Fruit fly (Drosophila melanogaster): ENCODE measurements around the gene CG14160.

The CG14160 gene

DNA sequence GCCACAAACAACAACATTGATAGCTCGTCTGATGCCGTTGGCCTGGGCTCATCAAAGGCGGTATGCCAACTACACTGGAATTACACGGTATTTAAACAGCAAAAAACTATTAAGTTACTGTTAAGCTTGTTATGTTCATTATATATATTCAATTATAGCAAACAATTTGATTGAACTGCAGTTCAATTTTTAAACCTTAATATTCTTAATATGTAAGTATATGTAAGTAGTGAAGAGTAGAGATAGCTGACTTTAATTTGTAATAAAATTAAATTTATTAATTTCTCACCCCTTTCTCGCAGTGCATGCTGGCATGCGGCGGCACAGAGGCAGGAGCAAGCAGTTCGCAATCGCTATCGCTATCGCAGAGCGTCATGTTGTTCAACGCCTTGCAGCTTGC, 21.2 kb upstream of the CG14160 start (continued):
- TF ChIP-seq CG10462 (GFP tag; optimal IDR thresholded peaks at IDR 0.05) (no peak), bigmax (GFP tag; optimal IDR thresholded peaks at IDR 0.05) (no peak), emc (GFP tag; optimal IDR thresholded peaks at IDR 0.05) (no peak), sisA (GFP tag; IDR thresholded peaks at IDR 0.05) (no peak), jigr1 (GFP tag; IDR thresholded peaks at IDR 0.05) (no peak), CG7987 (GFP tag; optimal IDR thresholded peaks at IDR 0.05) (no peak), PHDP (tag; optimal IDR thresholded peaks at IDR 0.05) (peak; percentile 24), TFAM (GFP tag; optimal IDR thresholded peaks at IDR 0.05) (no peak), Ets97D (GFP tag; optimal IDR thresholded peaks at IDR 0.05) (no peak), CG10654 (GFP tag; optimal IDR thresholded peaks at IDR 0.05) (no peak), Med (GFP tag) (no peak), gsb-n (tag; optimal IDR thresholded peaks at IDR 0.05) (no peak), row (GFP tag; IDR thresholded peaks at IDR 0.05) (peak; percentile 61; the same call in 2 of the 3 replicates), CG13424 (tag; optimal IDR thresholded peaks at IDR 0.05) (no peak), Oaz (GFP tag; IDR thresholded peaks at IDR 0.05) (no peak), Sox102F (GFP tag; optimal IDR thresholded peaks at IDR 0.05) (peak; percentile 29), so (GFP tag; IDR thresholded peaks at IDR 0.05) (no peak), kay (GFP tag; optimal IDR thresholded peaks at IDR 0.05) (no peak), Optix (GFP tag; IDR thresholded peaks at IDR 0.05) (no peak), Rfx (GFP tag; IDR thresholded peaks at IDR 0.05) (peak; percentile 26; the same call in 1 of the 2 replicates), CG2875 (GFP tag; optimal IDR thresholded peaks at IDR 0.05) (no peak), dysf (GFP tag; IDR thresholded peaks at IDR 0.05) (peak; percentile 42; the same call in 2 of the 3 replicates), zen2 (GFP tag; IDR thresholded peaks at IDR 0.05; ENCODE audit: partially characterized antibody) (no peak), br (optimal IDR thresholded peaks at IDR 0.05) (no peak), repo (GFP tag; optimal IDR thresholded peaks at IDR 0.05) (no peak), Dp (GFP tag; optimal IDR thresholded peaks at IDR 0.05) (no peak), CG11696 (GFP tag; IDR thresholded peaks at IDR 0.05) (no peak), danr (GFP tag; IDR thresholded peaks at IDR 0.05) (no peak), Gug (GFP tag; IDR thresholded peaks at IDR 0.05) (no peak), CG15479 (GFP tag; optimal IDR thresholded peaks at IDR 0.05) (no peak), gcm (GFP tag; optimal IDR thresholded peaks at IDR 0.05) (no peak), MESR4 (GFP tag; optimal IDR thresholded peaks at IDR 0.05) (no peak), Spps (tag; optimal IDR thresholded peaks at IDR 0.05) (no peak), CG13624 (GFP tag; optimal IDR thresholded peaks at IDR 0.05) (no peak), nmo (GFP tag; optimal IDR thresholded peaks at IDR 0.05) (peak; percentile 2), Dref (GFP tag; IDR thresholded peaks at IDR 0.05) (no peak), sr (GFP tag; IDR thresholded peaks at IDR 0.05) (no peak), CG32767 (GFP tag; IDR thresholded peaks at IDR 0.05) (no peak), CG3281 (GFP tag; optimal IDR thresholded peaks at IDR 0.05) (no peak), bcd (GFP tag; optimal IDR thresholded peaks at IDR 0.05) (no peak), Nf-YA (GFP tag; IDR thresholded peaks at IDR 0.05) (no peak), Atf-2 (GFP tag; optimal IDR thresholded peaks at IDR 0.05) (no peak), nerfin-1 (tag; optimal IDR thresholded peaks at IDR 0.05) (no peak), chn (GFP tag; optimal IDR thresholded peaks at IDR 0.05) (no peak), CG15696 (tag; optimal IDR thresholded peaks at IDR 0.05) (no peak), fru (optimal IDR thresholded peaks at IDR 0.05) (no peak), CG13894 (tag; optimal IDR thresholded peaks at IDR 0.05) (no peak), gt (GFP tag; IDR thresholded peaks at IDR 0.05) (no peak), CG13287 (GFP tag; IDR thresholded peaks at IDR 0.05; ENCODE audit: partially characterized antibody) (no peak), psq (GFP tag; optimal IDR thresholded peaks at IDR 0.05) (no peak), HLH4C (GFP tag; IDR thresholded peaks at IDR 0.05; ENCODE audit: partially characterized antibody) (no peak), GATAe (GFP tag; conservative IDR thresholded peaks at IDR 0.05) (no peak), tx (GFP tag; optimal IDR thresholded peaks at IDR 0.05) (no peak)

All from whole organism, embryonic.